Fruit fly (Drosophila melanogaster) S2 (cell line): ENCODE measurements around the gene Tsc1.

ENCODE experiments used
- CG8478 ChIP-seq: fragments of >200 bp; optimal IDR thresholded peaks from 2 replicates; lab custom pipeline; 2018
- CTCF ChIP-seq, 2 experiments: fragments of >200 bp; optimal IDR thresholded peaks; 2 replicates each; lab custom pipeline; 2018

DNA sequence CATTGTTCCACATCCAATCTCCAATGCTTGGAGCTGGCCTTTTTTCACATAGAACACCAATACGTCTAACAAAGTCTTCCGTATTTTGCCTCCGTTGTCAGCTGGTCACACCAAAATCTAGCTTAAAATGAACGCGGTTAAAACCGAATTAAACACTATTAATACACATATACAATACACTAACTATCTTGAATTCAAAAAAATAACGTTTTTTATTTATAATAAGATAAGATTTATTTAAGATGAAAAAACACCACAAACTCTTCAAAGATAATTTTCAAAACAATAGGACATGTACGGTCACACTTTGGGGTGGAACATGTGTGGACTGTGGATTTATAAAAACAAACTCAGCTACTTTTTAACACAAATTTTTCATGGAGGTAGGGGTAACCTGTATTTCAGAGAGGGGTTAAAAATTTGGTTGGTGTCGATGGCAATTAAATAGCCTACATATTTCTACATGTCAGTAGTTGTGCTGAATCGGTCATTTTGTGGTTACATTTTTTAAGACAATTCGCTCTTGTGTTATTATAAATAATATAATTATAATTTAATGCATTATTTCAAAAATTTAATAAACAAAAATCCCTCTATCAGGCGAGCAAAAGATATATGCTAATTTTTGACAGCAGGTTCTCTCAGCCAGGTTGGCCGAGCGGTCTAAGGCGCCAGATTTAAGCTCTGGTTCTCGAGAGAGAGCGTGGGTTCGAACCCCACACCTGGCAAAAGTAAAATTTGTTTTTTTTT, 17.6 kb upstream of the Tsc1 start, which contains the start of gene CG13605:
- TF ChIP-seq CTCF (optimal IDR thresholded peaks at IDR 0.05; lab: Kevin White, UChicago) (no peak), CG8478 (lab: Kevin White, UChicago) (no peak)
